Worm (Caenorhabditis elegans) whole organism, young adult: ENCODE data around the gene C28D4.18.

ENCODE experiments used
- B0261.1 ChIP-seq: sonication (generic microtip); optimal IDR thresholded peaks from 2 replicates; lab custom pipeline; 2016; ENCODE audit warnings: mild to moderate bottlenecking, missing genetic modification characterization, moderate library complexity, missing compliant biosample characterization
- D2030.7 ChIP-seq: fragments of 200-800 bp; sonication (Bioruptor generic); IDR thresholded peaks from 2 replicates; pipeline ENCODE4 v1.3.6; 2022; ENCODE audit warnings: missing genetic modification reagents, missing genetic modification characterization, missing compliant biosample characterization
- F10E7.11 ChIP-seq: sonication (generic microtip); optimal IDR thresholded peaks from 2 replicates; lab custom pipeline; 2017; ENCODE audit warnings: mild to moderate bottlenecking, missing genetic modification characterization, moderate library complexity, missing compliant biosample characterization
- F37B4.10 ChIP-seq: fragments of 200-800 bp; sonication (Bioruptor generic); IDR thresholded peaks from 2 replicates; pipeline ENCODE4 v1.3.6; 2022; ENCODE audit warnings: missing genetic modification characterization, missing compliant biosample characterization
- ZK185.1 ChIP-seq: sonication (generic microtip); optimal IDR thresholded peaks from 2 replicates; lab custom pipeline; 2016; ENCODE audit warnings: mild to moderate bottlenecking, missing genetic modification characterization, missing compliant biosample characterization; ENCODE audit not compliant: poor library complexity, severe bottlenecking
- aptf-2 ChIP-seq: fragments of 200-800 bp; sonication (Bioruptor generic); conservative IDR thresholded peaks from 2 replicates; pipeline ENCODE4 v1.3.6; 2022; ENCODE audit warnings: missing genetic modification reagents, missing genetic modification characterization, missing compliant biosample characterization
- ceh-58 ChIP-seq: fragments of 200-800 bp; sonication (Bioruptor generic); IDR thresholded peaks from 2 replicates; pipeline ENCODE4 v1.3.6; 2022; ENCODE audit warnings: missing genetic modification characterization, missing compliant biosample characterization
- chd-7 ChIP-seq: sonication (generic microtip); optimal IDR thresholded peaks from 2 replicates; lab custom pipeline; 2016; ENCODE audit warnings: mild to moderate bottlenecking, missing genetic modification characterization, moderate library complexity, missing compliant biosample characterization
- dox-1 ChIP-seq: fragments of 200-800 bp; sonication (Bioruptor generic); IDR thresholded peaks from 2 replicates; pipeline ENCODE4 v1.3.6; 2022; ENCODE audit warnings: missing genetic modification reagents, missing genetic modification characterization, missing compliant biosample characterization
- dpl-1 ChIP-seq: fragments of 150-350 bp; optimal IDR thresholded peaks from 2 replicates; lab custom pipeline; 2014; ENCODE audit warnings: missing biosample characterization, missing genetic modification reagents, missing genetic modification characterization
- efl-1 ChIP-seq: fragments of 150-350 bp; optimal IDR thresholded peaks from 2 replicates; lab custom pipeline; 2014; ENCODE audit warnings: missing biosample characterization, missing genetic modification reagents, missing genetic modification characterization
- hmg-1.2 ChIP-seq: fragments of 200-800 bp; sonication (Bioruptor generic); IDR thresholded peaks from 2 replicates; pipeline ENCODE4 v1.3.6; 2022; ENCODE audit warnings: missing genetic modification reagents, missing genetic modification characterization, missing compliant biosample characterization
- hrde-1 ChIP-seq: sonication (generic microtip); optimal IDR thresholded peaks from 2 replicates; lab custom pipeline; 2016; ENCODE audit warnings: missing genetic modification characterization, mild to moderate bottlenecking, missing compliant biosample characterization, moderate library complexity, missing genotype, missing genetic modification reagents, borderline replicate concordance
- lin-26 ChIP-seq: fragments of 200-800 bp; sonication (Bioruptor generic); IDR thresholded peaks from 2 replicates; pipeline ENCODE4 v1.3.6; 2022; ENCODE audit warnings: missing genetic modification reagents, missing genetic modification characterization, missing compliant biosample characterization
- madf-10 ChIP-seq: sonication (generic microtip); optimal IDR thresholded peaks from 2 replicates; lab custom pipeline; 2016; ENCODE audit warnings: mild to moderate bottlenecking, missing genetic modification characterization, missing compliant biosample characterization
- nhr-120 ChIP-seq: fragments of 200-800 bp; sonication (Bioruptor generic); IDR thresholded peaks from 2 replicates; pipeline ENCODE4 v1.3.6; 2022; ENCODE audit warnings: missing genetic modification characterization, missing compliant biosample characterization
- nhr-80 ChIP-seq: sonication (generic microtip); optimal IDR thresholded peaks from 2 replicates; lab custom pipeline; 2016; ENCODE audit warnings: missing genetic modification characterization, missing compliant biosample characterization
- repo-1 ChIP-seq: sonication (generic microtip); optimal IDR thresholded peaks from 2 replicates; lab custom pipeline; 2017; ENCODE audit warnings: mild to moderate bottlenecking, missing genetic modification characterization, missing compliant biosample characterization
- snpc-3.4 ChIP-seq: sonication (generic microtip); optimal IDR thresholded peaks from 2 replicates; lab custom pipeline; 2017; ENCODE audit warnings: missing genetic modification characterization, mild to moderate bottlenecking, missing compliant biosample characterization, antibody characterized with exemption, moderate library complexity, missing genotype, missing genetic modification reagents
- unc-62 ChIP-seq: fragments of 150-350 bp; optimal IDR thresholded peaks from 2 replicates; lab custom pipeline; 2014; ENCODE audit warnings: missing biosample characterization, missing genetic modification reagents, missing genetic modification characterization
- zim-3 ChIP-seq: sonication (generic microtip); optimal IDR thresholded peaks from 2 replicates; lab custom pipeline; 2017; ENCODE audit warnings: mild to moderate bottlenecking, missing genetic modification characterization, moderate library complexity, missing compliant biosample characterization

C28D4.18 gene

DNA sequence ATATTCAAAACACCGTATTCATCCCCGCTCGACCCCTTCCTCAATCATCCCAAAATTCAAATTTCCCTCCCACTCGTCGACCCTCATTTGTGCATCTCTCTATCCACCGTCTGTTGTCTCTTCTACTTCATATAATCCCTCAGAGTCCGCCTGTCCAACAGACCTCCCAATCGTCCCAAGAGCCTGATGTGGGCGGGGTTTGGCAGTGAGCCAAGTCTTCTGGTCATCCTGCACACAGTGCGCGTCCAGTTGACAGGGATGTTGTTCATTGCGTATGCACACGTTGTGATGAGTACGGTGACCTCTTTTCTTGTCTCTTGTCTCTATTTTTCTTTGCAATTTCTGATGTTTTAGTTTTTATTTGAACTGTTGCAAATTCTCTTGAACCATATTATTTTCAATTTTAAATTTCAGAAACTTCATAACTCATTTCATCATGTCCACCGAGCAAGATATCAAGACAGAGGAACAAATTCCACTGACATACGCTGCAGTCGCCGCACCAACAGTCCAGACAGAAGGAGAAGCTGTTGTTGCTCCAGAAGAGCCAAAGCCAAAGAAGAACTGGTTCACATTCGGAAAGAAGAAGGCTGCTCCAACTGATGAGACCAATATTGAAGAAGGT lies 47.1 kb downstream of the C28D4.18 start, which contains the start of gene cav-1:
TSS of gene cav-1 (plus strand) at position 415 of the 625 bp plus-strand sequence.
- TF ChIP-seq F10E7.11 (tag; lab: Kevin White, UChicago) (no peak), aptf-2 (GFP tag; lab: Robert Waterston, UW) (0 out of 2 replicates have a peak, but pooled peaks have one; percentile 53), dox-1 (GFP tag; lab: Robert Waterston, UW) (no peak), repo-1 (no peak), F37B4.10 (GFP tag; lab: Robert Waterston, UW) (no peak), hrde-1 (no peak), unc-62 (GFP tag; lab: Kevin White, UChicago) (peak; percentile 34)

ce11 chrIV:9773441-9773840 lies 48.4 kb downstream of the C28D4.18 start:
- TF ChIP-seq chd-7 (tag; lab: Kevin White, UChicago), result no peak
- no peak for TF ChIP-seq ceh-58
- no peak for TF ChIP-seq hrde-1
- no peak for TF ChIP-seq B0261.1 (tag; lab: Kevin White, UChicago)
- no peak for TF ChIP-seq zim-3 (tag; lab: Kevin White, UChicago)
- TF ChIP-seq snpc-3.4 (tag; lab: Kevin White, UChicago), result no peak
- TF ChIP-seq madf-10, result no peak
- TF ChIP-seq nhr-120, result no peak
- TF ChIP-seq hmg-1.2, result no peak
- TF ChIP-seq ZK185.1 (tag; lab: Kevin White, UChicago), result no peak
- TF ChIP-seq dpl-1, result no peak
- TF ChIP-seq efl-1 (GFP tag; lab: Kevin White, UChicago), result no peak
- no peak for TF ChIP-seq D2030.7 (GFP tag; lab: Robert Waterston, UW)
- TF ChIP-seq nhr-80 (tag; lab: Kevin White, UChicago), result no peak
- TF ChIP-seq lin-26 (GFP tag; lab: Robert Waterston, UW), result no peak
